Worm (Caenorhabditis elegans): Measurements from ENCODE around the gene srz-23.

ce11 chrIV:3444101-3444500, 9.3 kb upstream of the srz-23 start, which contains the start of gene F09D12.2:
- TF ChIP-seq B0310.2 (tag; optimal IDR thresholded peaks at IDR 0.05) = no peak
- no peak for TF ChIP-seq hmbx-1 (tag; optimal IDR thresholded peaks at IDR 0.05)
- no peak for TF ChIP-seq tbx-11 (GFP tag; IDR thresholded peaks at IDR 0.05)
- TF ChIP-seq aly-1 (tag; optimal IDR thresholded peaks at IDR 0.05) = no peak
- TF ChIP-seq scrt-1 (GFP tag; IDR thresholded peaks at IDR 0.05) = no peak
- TF ChIP-seq hnd-1 (tag; optimal IDR thresholded peaks at IDR 0.05) = no peak
- TF ChIP-seq hmg-4 (GFP tag; optimal IDR thresholded peaks at IDR 0.05) = no peak
- TF ChIP-seq ceh-36 (tag; optimal IDR thresholded peaks at IDR 0.05) = no peak
- no peak for TF ChIP-seq ama-1 (optimal IDR thresholded peaks at IDR 0.05)
- no peak for TF ChIP-seq flt-1 (GFP tag; IDR thresholded peaks at IDR 0.05)
- no peak for TF ChIP-seq tbx-37 (GFP tag; conservative IDR thresholded peaks at IDR 0.05)

Data from whole organism, early embryonic.